Comparison of ENCODE assay signal across 4 worm cellular contexts in genomic region chrIV:7316613-7317153, ce11.
A peak's percentile ranks its signal among the peaks of the same experiment; 100 is the strongest.
TF ChIP-seq lines count a peak whose summit lies in the region.

TSS of gene F42C5.9 (minus strand) at chrIV:7317103.

TF ChIP-seq in whole organism, L1 larva, 84 proteins besides CTCF, POLR2A, EP300 and RAD21 (continued from another document and continues in another):
- no peak for TF ChIP-seq zip-4 (GFP tag; optimal IDR thresholded peaks at IDR 0.05; lab: Kevin White, UChicago)
- TF ChIP-seq unc-62 (GFP tag; optimal IDR thresholded peaks at IDR 0.05; lab: Kevin White, UChicago): no peak
- TF ChIP-seq pax-3 (tag; optimal IDR thresholded peaks at IDR 0.05; lab: Kevin White, UChicago): no peak
- TF ChIP-seq mef-2 (tag; optimal IDR thresholded peaks at IDR 0.05; lab: Kevin White, UChicago): no peak
- TF ChIP-seq lin-35 (GFP tag; optimal IDR thresholded peaks at IDR 0.05; lab: Kevin White, UChicago): no peak
- TF ChIP-seq elt-3 (tag; optimal IDR thresholded peaks at IDR 0.05; lab: Kevin White, UChicago): no peak
- no peak for TF ChIP-seq unc-98 (GFP tag; IDR thresholded peaks at IDR 0.05; lab: Robert Waterston, UW)
- peak; percentile 6 for TF ChIP-seq snu-23 (GFP tag; optimal IDR thresholded peaks at IDR 0.05; lab: Kevin White, UChicago)
- peak; percentile 15 for TF ChIP-seq swsn-7 (tag; optimal IDR thresholded peaks at IDR 0.05; lab: Kevin White, UChicago)
- peak; percentile 28 for TF ChIP-seq ama-1 (optimal IDR thresholded peaks at IDR 0.05; lab: Kevin White, UChicago)
- no peak for TF ChIP-seq mab-9 (GFP tag; IDR thresholded peaks at IDR 0.05; lab: Robert Waterston, UW)
- TF ChIP-seq lin-14 (GFP tag; optimal IDR thresholded peaks at IDR 0.05; lab: Kevin White, UChicago): peak; percentile 29
- TF ChIP-seq sup-37 (GFP tag; optimal IDR thresholded peaks at IDR 0.05; lab: Kevin White, UChicago): no peak
- no peak for TF ChIP-seq fos-1 (tag; optimal IDR thresholded peaks at IDR 0.05; lab: Kevin White, UChicago)
- peak; percentile 72 for TF ChIP-seq nhr-90 (tag; optimal IDR thresholded peaks at IDR 0.05; lab: Kevin White, UChicago; ENCODE audit: poor library complexity)
- no peak for TF ChIP-seq ces-1 (GFP tag; optimal IDR thresholded peaks at IDR 0.05; lab: Kevin White, UChicago)
- no peak for TF ChIP-seq pag-3 (tag; optimal IDR thresholded peaks at IDR 0.05; lab: Kevin White, UChicago; ENCODE audit: borderline replicate concordance, insufficient read depth)
- no peak for TF ChIP-seq fkh-8 (tag; optimal IDR thresholded peaks at IDR 0.05; lab: Kevin White, UChicago)
- no peak for TF ChIP-seq hpl-2 (GFP tag; optimal IDR thresholded peaks at IDR 0.05; lab: Kevin White, UChicago)
- no peak for TF ChIP-seq skn-1 (tag; optimal IDR thresholded peaks at IDR 0.05; lab: Kevin White, UChicago)
- peak; percentile 29 for TF ChIP-seq nhr-47 (tag; optimal IDR thresholded peaks at IDR 0.05; lab: Kevin White, UChicago)
- TF ChIP-seq C04F5.9 (tag; optimal IDR thresholded peaks at IDR 0.05; lab: Kevin White, UChicago): no peak
- TF ChIP-seq nhr-237 (tag; optimal IDR thresholded peaks at IDR 0.05; lab: Kevin White, UChicago): no peak
- no peak for TF ChIP-seq ztf-4 (tag; optimal IDR thresholded peaks at IDR 0.05; lab: Kevin White, UChicago)
- TF ChIP-seq rnt-1 (tag; optimal IDR thresholded peaks at IDR 0.05; lab: Kevin White, UChicago): no peak
- TF ChIP-seq nhr-77 (tag; optimal IDR thresholded peaks at IDR 0.05; lab: Kevin White, UChicago): peak; percentile 31
- TF ChIP-seq elt-2 (tag; optimal IDR thresholded peaks at IDR 0.05; lab: Kevin White, UChicago): peak; percentile 53
- no peak for TF ChIP-seq isw-1 (GFP tag; IDR thresholded peaks at IDR 0.05; lab: Robert Waterston, UW)
- no peak for TF ChIP-seq C34B4.2 (tag; optimal IDR thresholded peaks at IDR 0.05; lab: Kevin White, UChicago)
- no peak for TF ChIP-seq hlh-17 (GFP tag; optimal IDR thresholded peaks at IDR 0.05; lab: Kevin White, UChicago; ENCODE audit: borderline replicate concordance)
- TF ChIP-seq lsy-2 (tag; optimal IDR thresholded peaks at IDR 0.05; lab: Kevin White, UChicago): no peak
- TF ChIP-seq unc-30 (tag; optimal IDR thresholded peaks at IDR 0.05; lab: Kevin White, UChicago): no peak
- TF ChIP-seq ceh-63 (GFP tag; optimal IDR thresholded peaks at IDR 0.05; lab: Kevin White, UChicago): no peak
- no peak for TF ChIP-seq jun-1 (tag; optimal IDR thresholded peaks at IDR 0.05; lab: Kevin White, UChicago)

TF ChIP-seq in whole organism, L2 larva, 48 proteins besides CTCF, POLR2A, EP300 and RAD21 (continued from another document):
- peak; percentile 18 for TF ChIP-seq sma-3 (GFP tag; optimal IDR thresholded peaks at IDR 0.05; lab: Kevin White, UChicago)
- TF ChIP-seq Y55F3AM.14 (GFP tag; optimal IDR thresholded peaks at IDR 0.05; lab: Kevin White, UChicago): no peak
- TF ChIP-seq unc-39 (tag; optimal IDR thresholded peaks at IDR 0.05; lab: Kevin White, UChicago): no peak
- TF ChIP-seq unc-62 (GFP tag; optimal IDR thresholded peaks at IDR 0.05; lab: Kevin White, UChicago): no peak
- TF ChIP-seq nhr-23 (tag; optimal IDR thresholded peaks at IDR 0.05; lab: Kevin White, UChicago): no peak
- TF ChIP-seq snpc-4 (tag; optimal IDR thresholded peaks at IDR 0.05; lab: Kevin White, UChicago): peak; percentile 92
- TF ChIP-seq unc-55 (GFP tag; optimal IDR thresholded peaks at IDR 0.05; lab: Kevin White, UChicago): no peak
- TF ChIP-seq nhr-25 (tag; optimal IDR thresholded peaks at IDR 0.05; lab: Kevin White, UChicago): no peak
- TF ChIP-seq ztf-4 (tag; optimal IDR thresholded peaks at IDR 0.05; lab: Kevin White, UChicago): no peak
- no peak for TF ChIP-seq mdl-1 (tag; optimal IDR thresholded peaks at IDR 0.05; lab: Kevin White, UChicago)
- TF ChIP-seq lsy-2 (tag; optimal IDR thresholded peaks at IDR 0.05; lab: Kevin White, UChicago): peak in 1 of 2 experiments; percentile 19
- TF ChIP-seq blmp-1 (tag; optimal IDR thresholded peaks at IDR 0.05; lab: Kevin White, UChicago; ENCODE audit: insufficient read depth): no peak
- no peak for TF ChIP-seq C34F6.9 (tag; optimal IDR thresholded peaks at IDR 0.05; lab: Kevin White, UChicago)
- TF ChIP-seq nhr-12 (tag; optimal IDR thresholded peaks at IDR 0.05; lab: Kevin White, UChicago): no peak
- no peak for TF ChIP-seq nhr-10 (tag; optimal IDR thresholded peaks at IDR 0.05; lab: Kevin White, UChicago)
- peak; percentile 2 for TF ChIP-seq sma-9 (GFP tag; optimal IDR thresholded peaks at IDR 0.05; lab: Kevin White, UChicago)
- TF ChIP-seq sma-9 (tag; optimal IDR thresholded peaks at IDR 0.05; lab: Kevin White, UChicago): no peak
- TF ChIP-seq F13H6.1 (tag; optimal IDR thresholded peaks at IDR 0.05; lab: Kevin White, UChicago): no peak
- TF ChIP-seq ceh-82 (tag; optimal IDR thresholded peaks at IDR 0.05; lab: Kevin White, UChicago): no peak
- TF ChIP-seq gmeb-1 (tag; optimal IDR thresholded peaks at IDR 0.05; lab: Kevin White, UChicago): peak; percentile 30
- no peak for TF ChIP-seq nhr-237 (tag; optimal IDR thresholded peaks at IDR 0.05; lab: Kevin White, UChicago)
- TF ChIP-seq lin-11 (tag; optimal IDR thresholded peaks at IDR 0.05; lab: Kevin White, UChicago): no peak
- no peak for TF ChIP-seq elt-3 (tag; optimal IDR thresholded peaks at IDR 0.05; lab: Kevin White, UChicago)
- TF ChIP-seq R02D3.7 (tag; optimal IDR thresholded peaks at IDR 0.05; lab: Kevin White, UChicago): no peak
- TF ChIP-seq nhr-77 (tag; optimal IDR thresholded peaks at IDR 0.05; lab: Kevin White, UChicago): no peak
- TF ChIP-seq mbf-1 (tag; optimal IDR thresholded peaks at IDR 0.05; lab: Kevin White, UChicago): no peak
- TF ChIP-seq ceh-16 (tag; optimal IDR thresholded peaks at IDR 0.05; lab: Kevin White, UChicago): no peak
- TF ChIP-seq ZK546.5 (tag; optimal IDR thresholded peaks at IDR 0.05; lab: Kevin White, UChicago): no peak
- no peak for TF ChIP-seq aly-2 (tag; optimal IDR thresholded peaks at IDR 0.05; lab: Kevin White, UChicago)
- TF ChIP-seq nhr-21 (tag; optimal IDR thresholded peaks at IDR 0.05; lab: Kevin White, UChicago): no peak

TF ChIP-seq in whole organism, L4 larva, 104 proteins besides CTCF, POLR2A, EP300 and RAD21 (continued from another document):
- TF ChIP-seq ceh-44 (GFP tag; IDR thresholded peaks at IDR 0.05; lab: Robert Waterston, UW) (0 out of 2 replicates have a peak, but pooled peaks have one; percentile 70), nhr-48 (tag; optimal IDR thresholded peaks at IDR 0.05; lab: Kevin White, UChicago) (peak; percentile 22), mes-2 (tag; optimal IDR thresholded peaks at IDR 0.05; lab: Kevin White, UChicago; ENCODE audit: poor library complexity, severe bottlenecking) (peak; percentile 36), lsy-2 (tag; optimal IDR thresholded peaks at IDR 0.05; lab: Kevin White, UChicago) (peak in 1 of 2 experiments; percentile 14), duxl-1 (tag; optimal IDR thresholded peaks at IDR 0.05; lab: Kevin White, UChicago; ENCODE audit: poor library complexity) (peak; percentile 40), F26F4.8 (GFP tag; conservative IDR thresholded peaks at IDR 0.05; lab: Robert Waterston, UW) (no peak), arid-1 (GFP tag; conservative IDR thresholded peaks at IDR 0.05; lab: Robert Waterston, UW) (0 out of 2 replicates have a peak, but pooled peaks have one; percentile 36), lin-38 (GFP tag; IDR thresholded peaks at IDR 0.05; lab: Robert Waterston, UW) (peak; percentile 37; the same call in 1 of the 2 replicates), mdt-29 (GFP tag; IDR thresholded peaks at IDR 0.05; lab: Robert Waterston, UW) (peak; percentile 20; the same call in 1 of the 2 replicates), ctbp-1 (GFP tag; IDR thresholded peaks at IDR 0.05; lab: Robert Waterston, UW) (no peak), pqm-1 (tag; optimal IDR thresholded peaks at IDR 0.05; lab: Kevin White, UChicago) (peak; percentile 15), nhr-237 (tag; optimal IDR thresholded peaks at IDR 0.05; lab: Kevin White, UChicago) (no peak), ceh-32 (tag; optimal IDR thresholded peaks at IDR 0.05; lab: Kevin White, UChicago; ENCODE audit: poor library complexity) (no peak), nhr-28 (tag; optimal IDR thresholded peaks at IDR 0.05; lab: Kevin White, UChicago) (no peak), ama-1 (optimal IDR thresholded peaks at IDR 0.05; lab: Kevin White, UChicago) (peak; percentile 83), snpc-1.2 (GFP tag; IDR thresholded peaks at IDR 0.05; lab: Robert Waterston, UW) (peak; percentile 93), F37D6.2 (tag; optimal IDR thresholded peaks at IDR 0.05; lab: Kevin White, UChicago) (no peak), dmd-9 (GFP tag; IDR thresholded peaks at IDR 0.05; lab: Robert Waterston, UW) (0 out of 2 replicates have a peak, but pooled peaks have one; percentile 33), F49E8.2 (tag; optimal IDR thresholded peaks at IDR 0.05; lab: Kevin White, UChicago; ENCODE audit: borderline replicate concordance) (peak; percentile 78), T26A8.4 (GFP tag; IDR thresholded peaks at IDR 0.05; lab: Robert Waterston, UW) (peak; percentile 69), aly-2 (tag; optimal IDR thresholded peaks at IDR 0.05; lab: Kevin White, UChicago) (peak; percentile 50), hlh-11 (tag; optimal IDR thresholded peaks at IDR 0.05; lab: Kevin White, UChicago) (peak; percentile 30), dve-1 (tag; optimal IDR thresholded peaks at IDR 0.05; lab: Kevin White, UChicago; ENCODE audit: insufficient read depth) (peak; percentile 35), cey-2 (tag; optimal IDR thresholded peaks at IDR 0.05; lab: Kevin White, UChicago; ENCODE audit: borderline replicate concordance, insufficient read depth) (no peak), unc-130 (GFP tag; optimal IDR thresholded peaks at IDR 0.05; lab: Kevin White, UChicago) (peak; percentile 70)

TF ChIP-seq in whole organism, young adult, 124 proteins besides CTCF, POLR2A, EP300 and RAD21 (continued from another document and continues in another):
- TF ChIP-seq ceh-58 (GFP tag; IDR thresholded peaks at IDR 0.05; lab: Robert Waterston, UW): no peak
- TF ChIP-seq nhr-179 (tag; optimal IDR thresholded peaks at IDR 0.05; lab: Kevin White, UChicago): no peak
- TF ChIP-seq ekl-4 (GFP tag; IDR thresholded peaks at IDR 0.05; lab: Robert Waterston, UW): peak; percentile 77
- peak; percentile 56 for TF ChIP-seq lin-54 (GFP tag; optimal IDR thresholded peaks at IDR 0.05; lab: Kevin White, UChicago)
- no peak for TF ChIP-seq mes-4 (tag; optimal IDR thresholded peaks at IDR 0.05; lab: Kevin White, UChicago)
- TF ChIP-seq lag-1 (GFP tag; IDR thresholded peaks at IDR 0.05; lab: Robert Waterston, UW): no peak
- no peak for TF ChIP-seq mxl-1 (tag; optimal IDR thresholded peaks at IDR 0.05; lab: Kevin White, UChicago)
- peak; percentile 89 for TF ChIP-seq F49E8.2 (tag; optimal IDR thresholded peaks at IDR 0.05; lab: Kevin White, UChicago; ENCODE audit: insufficient read depth)
- peak; percentile 48; the same call in 1 of the 2 replicates for TF ChIP-seq mcd-1 (GFP tag; IDR thresholded peaks at IDR 0.05; lab: Robert Waterston, UW)
- no peak for TF ChIP-seq akir-1 (GFP tag; optimal IDR thresholded peaks at IDR 0.05; lab: Kevin White, UChicago)
- no peak for TF ChIP-seq F55B11.4 (tag; optimal IDR thresholded peaks at IDR 0.05; lab: Kevin White, UChicago; ENCODE audit: borderline replicate concordance, insufficient read depth)
- TF ChIP-seq egl-18 (GFP tag; IDR thresholded peaks at IDR 0.05; lab: Robert Waterston, UW): no peak
- TF ChIP-seq tlf-1 (GFP tag; optimal IDR thresholded peaks at IDR 0.05; lab: Kevin White, UChicago): peak; percentile 43
- no peak for TF ChIP-seq B0035.1 (tag; optimal IDR thresholded peaks at IDR 0.05; lab: Kevin White, UChicago)
- no peak for TF ChIP-seq sdz-38 (tag; optimal IDR thresholded peaks at IDR 0.05; lab: Kevin White, UChicago)
- TF ChIP-seq fkh-3 (tag; optimal IDR thresholded peaks at IDR 0.05; lab: Kevin White, UChicago): no peak
- TF ChIP-seq D2030.7 (GFP tag; IDR thresholded peaks at IDR 0.05; lab: Robert Waterston, UW): peak; percentile 94
- TF ChIP-seq ceh-27 (GFP tag; optimal IDR thresholded peaks at IDR 0.05; lab: Kevin White, UChicago): no peak
- TF ChIP-seq madf-10 (tag; optimal IDR thresholded peaks at IDR 0.05; lab: Kevin White, UChicago): no peak
- TF ChIP-seq snpc-3.4 (tag; optimal IDR thresholded peaks at IDR 0.05; lab: Kevin White, UChicago): peak; percentile 95
- no peak for TF ChIP-seq attf-5 (GFP tag; optimal IDR thresholded peaks at IDR 0.05; lab: Kevin White, UChicago)
- no peak for TF ChIP-seq athp-1 (tag; optimal IDR thresholded peaks at IDR 0.05; lab: Kevin White, UChicago)
- TF ChIP-seq mel-28 (tag; optimal IDR thresholded peaks at IDR 0.05; lab: Kevin White, UChicago; ENCODE audit: borderline replicate concordance): no peak
- no peak for TF ChIP-seq cebp-1 (GFP tag; IDR thresholded peaks at IDR 0.05; lab: Robert Waterston, UW)
- TF ChIP-seq cebp-1 (tag; optimal IDR thresholded peaks at IDR 0.05; lab: Kevin White, UChicago): no peak
- peak; percentile 95 for TF ChIP-seq pbrm-1 (GFP tag; IDR thresholded peaks at IDR 0.05; lab: Robert Waterston, UW)
- no peak for TF ChIP-seq ets-4 (GFP tag; optimal IDR thresholded peaks at IDR 0.05; lab: Kevin White, UChicago)
- TF ChIP-seq dpff-1 (tag; optimal IDR thresholded peaks at IDR 0.05; lab: Kevin White, UChicago): no peak
- TF ChIP-seq ztf-18 (tag; optimal IDR thresholded peaks at IDR 0.05; lab: Kevin White, UChicago): peak; percentile 56
- TF ChIP-seq unc-130 (GFP tag; optimal IDR thresholded peaks at IDR 0.05; lab: Kevin White, UChicago): peak; percentile 42
- no peak for TF ChIP-seq nhr-120 (GFP tag; IDR thresholded peaks at IDR 0.05; lab: Robert Waterston, UW)
- no peak for TF ChIP-seq F57C9.4 (tag; optimal IDR thresholded peaks at IDR 0.05; lab: Kevin White, UChicago)
- no peak for TF ChIP-seq hlh-26 (GFP tag; conservative IDR thresholded peaks at IDR 0.05; lab: Robert Waterston, UW)
- peak; percentile 8 for TF ChIP-seq repo-1 (tag; optimal IDR thresholded peaks at IDR 0.05; lab: Kevin White, UChicago)
- no peak for TF ChIP-seq F37B4.10 (GFP tag; IDR thresholded peaks at IDR 0.05; lab: Robert Waterston, UW)
- TF ChIP-seq ztf-25 (GFP tag; IDR thresholded peaks at IDR 0.05; lab: Robert Waterston, UW): no peak
- TF ChIP-seq F23B12.7 (tag; optimal IDR thresholded peaks at IDR 0.05; lab: Kevin White, UChicago; ENCODE audit: insufficient read depth): peak; percentile 81
- TF ChIP-seq snpc-4 (GFP tag; optimal IDR thresholded peaks at IDR 0.05; lab: Kevin White, UChicago): peak; percentile 96
- peak; percentile 96 to 98 (median 98) for TF ChIP-seq snpc-4 (tag; optimal IDR thresholded peaks at IDR 0.05; lab: Kevin White, UChicago)
- no peak; the same call in 1 of the 2 replicates for TF ChIP-seq hsf-1 (GFP tag; IDR thresholded peaks at IDR 0.05; lab: Robert Waterston, UW)
- TF ChIP-seq dpl-1 (GFP tag; optimal IDR thresholded peaks at IDR 0.05; lab: Kevin White, UChicago): no peak
- TF ChIP-seq cebp-2 (GFP tag; IDR thresholded peaks at IDR 0.05; lab: Robert Waterston, UW): no peak
- TF ChIP-seq C17E4.6 (GFP tag; IDR thresholded peaks at IDR 0.05; lab: Robert Waterston, UW): no peak
- peak; percentile 70 for TF ChIP-seq lsl-1 (GFP tag; optimal IDR thresholded peaks at IDR 0.05; lab: Kevin White, UChicago)
- TF ChIP-seq Y53G8AR.9 (GFP tag; conservative IDR thresholded peaks at IDR 0.05; lab: Robert Waterston, UW): no peak
- TF ChIP-seq K11D2.4 (GFP tag; IDR thresholded peaks at IDR 0.05; lab: Robert Waterston, UW): no peak
- TF ChIP-seq ceh-91 (GFP tag; IDR thresholded peaks at IDR 0.05; lab: Robert Waterston, UW): peak; percentile 66
- no peak for TF ChIP-seq hmg-20 (GFP tag; IDR thresholded peaks at IDR 0.05; lab: Robert Waterston, UW)
- TF ChIP-seq B0336.3 (GFP tag; IDR thresholded peaks at IDR 0.05; lab: Robert Waterston, UW): peak; percentile 58
- no peak for TF ChIP-seq F52B5.7 (tag; optimal IDR thresholded peaks at IDR 0.05; lab: Kevin White, UChicago)
- no peak for TF ChIP-seq sptf-2 (GFP tag; optimal IDR thresholded peaks at IDR 0.05; lab: Kevin White, UChicago)
- TF ChIP-seq ztf-6 (GFP tag; IDR thresholded peaks at IDR 0.05; lab: Robert Waterston, UW): no peak
- no peak for TF ChIP-seq bed-1 (GFP tag; IDR thresholded peaks at IDR 0.05; lab: Robert Waterston, UW)
- 0 out of 2 replicates have a peak, but pooled peaks have one; percentile 49 for TF ChIP-seq Y56A3A.18 (GFP tag; IDR thresholded peaks at IDR 0.05; lab: Robert Waterston, UW)
- peak; percentile 88 for TF ChIP-seq snpc-1.3 (tag; optimal IDR thresholded peaks at IDR 0.05; lab: Kevin White, UChicago; ENCODE audit: insufficient read depth)
